Worm (Caenorhabditis elegans) whole organism, L4/young adult: ENCODE results near the gene B0348.2.

Experiments
- W03F9.2 ChIP-seq: fragments of 150-350 bp; optimal IDR thresholded peaks from 2 replicates; lab custom pipeline; 2014; ENCODE audit warnings: missing biosample characterization, missing genetic modification characterization
- him-1 ChIP-seq: sonication (generic microtip); optimal IDR thresholded peaks from 2 replicates; lab custom pipeline; 2016; ENCODE audit warnings: missing genotype, missing genetic modification reagents, missing genetic modification characterization, missing compliant biosample characterization

ce11 chrV:48622-49021 lies 3.5 kb downstream of the B0348.2 start, which contains the start of gene B0348.1:
- TF ChIP-seq him-1 (tag; lab: Kevin White, UChicago), result no peak
- TF ChIP-seq W03F9.2 (tag; lab: Kevin White, UChicago), result no peak
